Worm (Caenorhabditis elegans) whole organism, late embryonic: ENCODE data around the gene vpat-1.

Experiments
- T23F11.4 ChIP-seq: fragments of 200-800 bp; sonication (Bioruptor generic); optimal IDR thresholded peaks from 2 replicates; lab custom pipeline; 2018; ENCODE audit warnings: mild to moderate bottlenecking, missing genetic modification characterization, missing compliant biosample characterization
- Y22D7AL.16 ChIP-seq: sonication (generic microtip); optimal IDR thresholded peaks from 2 replicates; lab custom pipeline; 2016; ENCODE audit warnings: missing genetic modification characterization, missing compliant biosample characterization
- ahr-1 ChIP-seq: sonication (generic microtip); optimal IDR thresholded peaks from 2 replicates; lab custom pipeline; 2016; ENCODE audit warnings: missing genetic modification characterization, missing compliant biosample characterization
- ceh-31 ChIP-seq: sonication (generic microtip); optimal IDR thresholded peaks from 2 replicates; lab custom pipeline; 2016; ENCODE audit warnings: missing genetic modification characterization, missing compliant biosample characterization
- ceh-34 ChIP-seq: sonication (generic microtip); optimal IDR thresholded peaks from 2 replicates; lab custom pipeline; 2016; ENCODE audit warnings: mild to moderate bottlenecking, missing genetic modification characterization, missing compliant biosample characterization
- ceh-48 ChIP-seq: sonication (generic microtip); optimal IDR thresholded peaks from 2 replicates; lab custom pipeline; 2016; ENCODE audit warnings: missing genetic modification characterization, inconsistent platforms, missing compliant biosample characterization
- ceh-6 ChIP-seq: fragments of 200-800 bp; sonication (Bioruptor generic); optimal IDR thresholded peaks from 2 replicates; lab custom pipeline; 2018; ENCODE audit warnings: mild to moderate bottlenecking, missing genetic modification characterization, missing compliant biosample characterization
- ceh-9 ChIP-seq: sonication (generic microtip); optimal IDR thresholded peaks from 2 replicates; lab custom pipeline; 2016; ENCODE audit warnings: mild to moderate bottlenecking, missing genetic modification characterization, inconsistent platforms, missing compliant biosample characterization
- che-1 ChIP-seq: sonication (generic microtip); optimal IDR thresholded peaks from 2 replicates; lab custom pipeline; 2016; ENCODE audit warnings: mild to moderate bottlenecking, missing genetic modification characterization, missing compliant biosample characterization
- dmd-4 ChIP-seq: sonication (generic microtip); optimal IDR thresholded peaks from 2 replicates; lab custom pipeline; 2016; ENCODE audit warnings: borderline replicate concordance, missing genetic modification characterization, missing compliant biosample characterization
- dve-1 ChIP-seq: sonication (generic microtip); optimal IDR thresholded peaks from 2 replicates; lab custom pipeline; 2017; ENCODE audit warnings: antibody characterized with exemption, mild to moderate bottlenecking, missing genetic modification characterization, missing compliant biosample characterization
- elt-2 ChIP-seq: sonication (generic microtip); optimal IDR thresholded peaks from 2 replicates; lab custom pipeline; 2016; ENCODE audit warnings: missing genetic modification reagents, missing genetic modification characterization, missing compliant biosample characterization
- ets-4 ChIP-seq: sonication (generic microtip); optimal IDR thresholded peaks from 2 replicates; lab custom pipeline; 2016; ENCODE audit warnings: missing genetic modification characterization, missing compliant biosample characterization
- eyg-1 ChIP-seq: sonication (generic microtip); optimal IDR thresholded peaks from 2 replicates; lab custom pipeline; 2016; ENCODE audit warnings: missing genotype, missing genetic modification characterization, missing compliant biosample characterization
- fax-1 ChIP-seq: sonication (generic microtip); optimal IDR thresholded peaks from 2 replicates; lab custom pipeline; 2016; ENCODE audit warnings: missing genotype, missing genetic modification characterization, missing compliant biosample characterization
- fkh-10 ChIP-seq: fragments of 150-350 bp; optimal IDR thresholded peaks from 2 replicates; lab custom pipeline; 2014; ENCODE audit warnings: missing biosample characterization, missing genetic modification reagents, missing genetic modification characterization
- hlh-13 ChIP-seq: fragments of 200-800 bp; sonication (Bioruptor generic); optimal IDR thresholded peaks from 2 replicates; lab custom pipeline; 2018; ENCODE audit warnings: mild to moderate bottlenecking, missing genetic modification characterization, missing compliant biosample characterization
- hlh-15 ChIP-seq: sonication (generic microtip); optimal IDR thresholded peaks from 2 replicates; lab custom pipeline; 2016; ENCODE audit warnings: missing genetic modification characterization, missing compliant biosample characterization
- hlh-30 ChIP-seq: sonication (generic microtip); optimal IDR thresholded peaks from 2 replicates; lab custom pipeline; 2017; ENCODE audit warnings: antibody characterized with exemption, missing genetic modification characterization, missing compliant biosample characterization; ENCODE audit not compliant: insufficient read depth
- hlh-8 ChIP-seq: sonication (generic microtip); optimal IDR thresholded peaks from 2 replicates; lab custom pipeline; 2016; ENCODE audit warnings: missing genotype, missing genetic modification characterization, missing compliant biosample characterization
- lim-6 ChIP-seq: sonication (generic microtip); optimal IDR thresholded peaks from 2 replicates; lab custom pipeline; 2016; ENCODE audit warnings: missing genetic modification characterization, missing compliant biosample characterization
- madf-2 ChIP-seq: sonication (generic microtip); optimal IDR thresholded peaks from 2 replicates; lab custom pipeline; 2017; ENCODE audit warnings: missing genetic modification characterization, missing compliant biosample characterization
- mec-3 ChIP-seq: sonication (generic microtip); optimal IDR thresholded peaks from 2 replicates; lab custom pipeline; 2016; ENCODE audit warnings: borderline replicate concordance, missing genetic modification characterization, missing compliant biosample characterization
- nfya-1 ChIP-seq: sonication (generic microtip); optimal IDR thresholded peaks from 2 replicates; lab custom pipeline; 2017; ENCODE audit warnings: missing genetic modification characterization, mild to moderate bottlenecking, missing compliant biosample characterization, antibody characterized with exemption, moderate library complexity
- npax-4 ChIP-seq: sonication (generic microtip); optimal IDR thresholded peaks from 2 replicates; lab custom pipeline; 2016; ENCODE audit warnings: missing genetic modification characterization, missing compliant biosample characterization
- pat-9 ChIP-seq: fragments of 200-800 bp; sonication (Bioruptor generic); optimal IDR thresholded peaks from 2 replicates; lab custom pipeline; 2018; ENCODE audit warnings: mild to moderate bottlenecking, missing genetic modification characterization, moderate library complexity, missing compliant biosample characterization
- pax-1 ChIP-seq: fragments of 150-350 bp; optimal IDR thresholded peaks from 2 replicates; lab custom pipeline; 2014; ENCODE audit warnings: missing biosample characterization, missing genetic modification characterization
- sdc-2 ChIP-seq: sonication (generic microtip); optimal IDR thresholded peaks from 2 replicates; lab custom pipeline; 2016; ENCODE audit warnings: missing genotype, missing genetic modification characterization, missing compliant biosample characterization
- sox-2 ChIP-seq: fragments of 200-800 bp; sonication (Bioruptor generic); IDR thresholded peaks from 2 replicates; pipeline ENCODE4 v1.3.6; 2022; ENCODE audit warnings: missing genetic modification reagents, missing genetic modification characterization, missing compliant biosample characterization
- syd-9 ChIP-seq: sonication (generic microtip); optimal IDR thresholded peaks from 2 replicates; lab custom pipeline; 2016; ENCODE audit warnings: mild to moderate bottlenecking, missing genetic modification characterization, moderate library complexity, missing compliant biosample characterization
- tbx-2 ChIP-seq: sonication (generic microtip); optimal IDR thresholded peaks from 2 replicates; lab custom pipeline; 2016; ENCODE audit warnings: missing genetic modification characterization, missing compliant biosample characterization
- unc-42 ChIP-seq: sonication (generic microtip); optimal IDR thresholded peaks from 2 replicates; lab custom pipeline; 2016; ENCODE audit warnings: missing genotype, missing genetic modification characterization, missing compliant biosample characterization
- unc-55 ChIP-seq: sonication (generic microtip); optimal IDR thresholded peaks from 2 replicates; lab custom pipeline; 2017; ENCODE audit warnings: missing biosample characterization, missing genetic modification reagents, missing genetic modification characterization
- unc-86 ChIP-seq: sonication (generic microtip); optimal IDR thresholded peaks from 2 replicates; lab custom pipeline; 2016; ENCODE audit warnings: missing genetic modification characterization, missing compliant biosample characterization

The vpat-1 gene

DNA sequence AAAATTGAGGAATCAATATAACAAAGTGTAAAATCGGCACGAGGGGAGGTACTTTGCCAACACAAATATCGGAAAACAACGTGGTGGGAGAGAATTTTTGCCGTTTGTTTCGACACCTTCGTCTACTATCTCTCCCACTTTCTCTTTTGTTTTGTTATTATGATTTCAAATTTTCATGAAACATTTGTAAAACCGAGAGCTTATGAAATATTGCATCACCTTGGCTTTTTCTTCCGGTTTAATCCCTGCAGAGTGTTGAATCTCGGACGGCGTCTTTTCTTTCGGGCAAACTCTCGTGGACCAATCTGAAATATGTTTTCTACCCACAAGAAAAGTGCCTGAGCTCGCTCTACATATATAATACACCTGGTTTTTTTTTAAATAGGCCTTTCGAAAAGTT is 1.7 kb downstream of the vpat-1 start:
- TF ChIP-seq ceh-9 (tag; lab: Kevin White, UChicago) (no peak), dve-1 (tag; lab: Kevin White, UChicago) (no peak), npax-4 (tag; lab: Kevin White, UChicago) (no peak), fkh-10 (GFP tag; lab: Kevin White, UChicago) (no peak), Y22D7AL.16 (tag; lab: Kevin White, UChicago) (no peak), hlh-15 (no peak), unc-55 (GFP tag; lab: Kevin White, UChicago) (no peak), dmd-4 (tag; lab: Kevin White, UChicago) (no peak), ceh-34 (tag; lab: Kevin White, UChicago) (no peak), fax-1 (no peak), madf-2 (tag; lab: Kevin White, UChicago) (no peak)

ce11 chrX:1038347-1038746 is 7.7 kb downstream of the vpat-1 start, which contains the start of gene F55A4.7:
TSS of gene F55A4.7 (minus strand) at chrX:1038447.
- no peak for TF ChIP-seq elt-2 (tag; lab: Kevin White, UChicago)
- no peak for TF ChIP-seq unc-86 (tag; lab: Kevin White, UChicago)
- TF ChIP-seq hlh-8 (tag; lab: Kevin White, UChicago) = no peak
- TF ChIP-seq pat-9 (tag; lab: Kevin White, UChicago) = no peak
- no peak for TF ChIP-seq dve-1 (tag; lab: Kevin White, UChicago)
- no peak for TF ChIP-seq che-1 (tag; lab: Kevin White, UChicago)
- no peak for TF ChIP-seq ahr-1

- TF ChIP-seq ceh-31 (peak; percentile 60), ceh-48 (tag; lab: Kevin White, UChicago) (peak; percentile 76), lim-6 (tag; lab: Kevin White, UChicago) (no peak), ets-4 (tag; lab: Kevin White, UChicago) (no peak), nfya-1 (tag; lab: Kevin White, UChicago) (peak; percentile 1), unc-42 (tag; lab: Kevin White, UChicago) (peak; percentile 25), tbx-2 (tag; lab: Kevin White, UChicago) (peak; percentile 15), hlh-13 (no peak), sdc-2 (peak; percentile 51)
Measured at ce11 chrX:1035039-1035598, 10.9 kb downstream of the vpat-1 start, which contains the start of the genes stau-1 and sec-22. TSS of gene stau-1 (minus strand) at chrX:1035286. TSS of gene sec-22 (plus strand) at chrX:1035548.

DNA sequence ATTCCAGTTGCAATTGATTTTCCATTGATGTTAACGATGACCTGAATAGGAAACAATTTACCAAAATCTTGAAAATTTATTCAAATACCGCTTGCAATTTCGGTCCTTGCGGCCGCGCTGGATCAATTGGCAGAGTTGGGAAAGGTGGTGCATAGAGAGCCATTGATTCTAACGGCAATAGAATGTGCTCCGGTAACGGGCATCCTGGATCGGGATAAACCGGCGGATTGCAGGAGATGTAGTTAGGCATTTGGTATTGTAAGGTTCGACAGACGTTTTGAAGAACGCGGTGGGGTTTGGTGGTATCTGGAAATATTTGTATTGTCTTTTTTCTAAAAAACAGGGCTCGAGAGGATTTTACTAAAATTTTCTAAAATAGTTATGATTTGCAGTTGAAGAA is 15.1 kb downstream of the vpat-1 start:
- TF ChIP-seq ets-4 (tag; lab: Kevin White, UChicago) = no peak
- TF ChIP-seq elt-2 (tag; lab: Kevin White, UChicago) = no peak
- TF ChIP-seq, all 69 proteins: peak for 0

ce11 chrX:1027370-1027769 is 18.6 kb downstream of the vpat-1 start:
- no peak for TF ChIP-seq pax-1 (tag; lab: Kevin White, UChicago)
- no peak for TF ChIP-seq unc-55 (GFP tag; lab: Kevin White, UChicago)
- TF ChIP-seq T23F11.4 = no peak
- TF ChIP-seq syd-9 = no peak
- no peak for TF ChIP-seq hlh-30 (tag; lab: Kevin White, UChicago)
- no peak for TF ChIP-seq mec-3 (tag; lab: Kevin White, UChicago)
- TF ChIP-seq eyg-1 (tag; lab: Kevin White, UChicago) = no peak
- TF ChIP-seq lim-6 (tag; lab: Kevin White, UChicago) = no peak
- no peak for TF ChIP-seq sox-2 (GFP tag; lab: Robert Waterston, UW)
- TF ChIP-seq npax-4 (tag; lab: Kevin White, UChicago) = no peak
- TF ChIP-seq ceh-6 (GFP tag; lab: Kevin White, UChicago) = no peak
- TF ChIP-seq, all 69 proteins: peak for 0
